Worm (Caenorhabditis elegans) whole organism, mixed stage, embryonic: ENCODE measurements around the gene C09B7.2.

Experiments
- M03D4.4 ChIP-seq: sonication (generic microtip); optimal IDR thresholded peaks from 2 replicates; lab custom pipeline; 2017; ENCODE audit warnings: mild to moderate bottlenecking, missing genetic modification characterization, missing compliant biosample characterization
- blmp-1 ChIP-seq: fragments of 150-350 bp; optimal IDR thresholded peaks from 2 replicates; lab custom pipeline; 2014; ENCODE audit warnings: missing biosample characterization, missing genetic modification characterization
- ces-1 ChIP-seq: fragments of 150-350 bp; optimal IDR thresholded peaks from 2 replicates; lab custom pipeline; 2014; ENCODE audit warnings: missing biosample characterization, missing genetic modification reagents, missing genetic modification characterization
- drap-1 ChIP-seq: fragments of 200-800 bp; sonication (Bioruptor generic); optimal IDR thresholded peaks from 3 replicates; lab custom pipeline; 2018; ENCODE audit warnings: mild to moderate bottlenecking, missing genetic modification characterization, missing compliant biosample characterization
- lin-13 ChIP-seq: fragments of 150-350 bp; optimal IDR thresholded peaks from 2 replicates; lab custom pipeline; 2014; ENCODE audit warnings: missing biosample characterization, missing genetic modification characterization
- mep-1 ChIP-seq: fragments of 150-350 bp; optimal IDR thresholded peaks from 2 replicates; lab custom pipeline; 2017; ENCODE audit warnings: missing biosample characterization, missing genetic modification reagents, missing genetic modification characterization, inconsistent platforms
- nhr-12 ChIP-seq: fragments of 150-350 bp; optimal IDR thresholded peaks from 2 replicates; lab custom pipeline; 2014; ENCODE audit warnings: missing biosample characterization, missing genetic modification characterization
- nhr-28 ChIP-seq: fragments of 150-350 bp; optimal IDR thresholded peaks from 2 replicates; lab custom pipeline; 2014; ENCODE audit warnings: missing biosample characterization, missing genetic modification characterization
- snpc-4 ChIP-seq: fragments of 150-350 bp; optimal IDR thresholded peaks from 2 replicates; lab custom pipeline; 2014; ENCODE audit warnings: missing biosample characterization, missing genetic modification characterization
- sptf-1 ChIP-seq: sonication (generic microtip); optimal IDR thresholded peaks from 2 replicates; lab custom pipeline; 2017; ENCODE audit warnings: mild to moderate bottlenecking, missing genetic modification characterization, moderate library complexity, missing compliant biosample characterization
- tbx-8 ChIP-seq: fragments of 200-800 bp; sonication (Bioruptor generic); optimal IDR thresholded peaks from 2 replicates; lab custom pipeline; 2018; ENCODE audit warnings: mild to moderate bottlenecking, missing genetic modification characterization, moderate library complexity, missing compliant biosample characterization
- unc-62 ChIP-seq: fragments of 150-350 bp; optimal IDR thresholded peaks from 2 replicates; lab custom pipeline; 2014; ENCODE audit warnings: missing biosample characterization, missing genetic modification reagents, missing genetic modification characterization
- ztf-11 ChIP-seq: fragments of 150-350 bp; optimal IDR thresholded peaks from 2 replicates; lab custom pipeline; 2014; ENCODE audit warnings: missing biosample characterization, missing genetic modification characterization

- TF ChIP-seq sptf-1, result no peak
- TF ChIP-seq unc-62 (GFP tag; lab: Kevin White, UChicago), result no peak
- no peak for TF ChIP-seq mep-1 (tag; lab: Kevin White, UChicago)
- no peak for TF ChIP-seq ztf-11 (tag; lab: Kevin White, UChicago)
- TF ChIP-seq nhr-28 (tag; lab: Kevin White, UChicago), result no peak
- TF ChIP-seq ces-1, result no peak
- no peak for TF ChIP-seq tbx-8 (GFP tag; lab: Kevin White, UChicago)
- TF ChIP-seq drap-1 (GFP tag; lab: Kevin White, UChicago), result no peak
- TF ChIP-seq nhr-12 (tag; lab: Kevin White, UChicago), result no peak
- TF ChIP-seq M03D4.4 (tag; lab: Kevin White, UChicago), result no peak
- TF ChIP-seq blmp-1 (tag; lab: Kevin White, UChicago), result no peak
- no peak for TF ChIP-seq snpc-4
- TF ChIP-seq lin-13 (tag; lab: Kevin White, UChicago), result no peak
These were observed 30.4 kb downstream of the C09B7.2 start for ce11 chrX:2698197-2698800.
